Worm (Caenorhabditis elegans) whole organism, L4 larva: ENCODE data around the gene mab-9.
A peak's percentile ranks its signal among the peaks of the same experiment; 100 is the strongest.

Experiments used
- D1046.2 ChIP-seq: fragments of 200-800 bp; sonication (Bioruptor generic); IDR thresholded peaks from 2 replicates; pipeline ENCODE4 v1.3.6; 2022; ENCODE audit warnings: missing genetic modification characterization, missing compliant biosample characterization
- R02D3.7 ChIP-seq: fragments of 150-350 bp; sonication (generic microtip); optimal IDR thresholded peaks from 3 replicates; lab custom pipeline; 2014; ENCODE audit warnings: missing biosample characterization, missing genetic modification characterization
- Y48G9A.11 ChIP-seq: fragments of 200-800 bp; sonication (Bioruptor generic); IDR thresholded peaks from 2 replicates; pipeline ENCODE4 v1.3.6; 2022; ENCODE audit warnings: missing genetic modification reagents, missing genetic modification characterization, missing compliant biosample characterization
- Y5F2A.4 ChIP-seq: fragments of 200-800 bp; sonication (Bioruptor generic); optimal IDR thresholded peaks from 2 replicates; lab custom pipeline; 2018; ENCODE audit warnings: mild to moderate bottlenecking, missing genetic modification characterization, missing compliant biosample characterization
- Y75B8A.6 ChIP-seq: fragments of 200-800 bp; sonication (Bioruptor generic); IDR thresholded peaks from 2 replicates; pipeline ENCODE4 v1.3.6; 2022; ENCODE audit warnings: missing genetic modification reagents, missing genetic modification characterization, missing compliant biosample characterization
- aha-1 ChIP-seq: fragments of 150-350 bp; peaks from one replicate; lab custom pipeline; 2014; ENCODE audit warnings: missing biosample characterization, missing genetic modification characterization
- attf-4 ChIP-seq: sonication (generic microtip); optimal IDR thresholded peaks from 3 replicates; lab custom pipeline; 2017; ENCODE audit warnings: missing biosample characterization, missing genetic modification characterization
- ceh-28 ChIP-seq: fragments of 150-350 bp; optimal IDR thresholded peaks from 2 replicates; lab custom pipeline; 2014; ENCODE audit warnings: missing biosample characterization, missing genetic modification reagents, missing genetic modification characterization
- ceh-32 ChIP-seq: sonication (generic microtip); optimal IDR thresholded peaks from 2 replicates; lab custom pipeline; 2016; ENCODE audit warnings: mild to moderate bottlenecking, missing genetic modification characterization, missing compliant biosample characterization; ENCODE audit not compliant: poor library complexity
- ceh-44 ChIP-seq: fragments of 200-800 bp; sonication (Bioruptor generic); IDR thresholded peaks from 2 replicates; pipeline ENCODE4 v1.3.6; 2022; ENCODE audit warnings: missing genetic modification reagents, missing genetic modification characterization, missing compliant biosample characterization
- ceh-82 ChIP-seq: sonication (generic microtip); optimal IDR thresholded peaks from 2 replicates; lab custom pipeline; 2017; ENCODE audit warnings: missing biosample characterization, missing genetic modification characterization
- daf-16 ChIP-seq, 3 experiments: sonication (generic microtip); optimal IDR thresholded peaks; 2 replicates each; lab custom pipeline; 2016 to 2017; ENCODE audit warnings: missing genetic modification characterization in 3 of 3, missing genetic modification reagents in 3 of 3, mild to moderate bottlenecking in 2 of 3, missing compliant biosample characterization in 2 of 3, missing biosample characterization in 1 of 3, moderate library complexity in 1 of 3
- dmd-6 ChIP-seq: fragments of 200-800 bp; sonication (Bioruptor generic); IDR thresholded peaks from 2 replicates; pipeline ENCODE4 v1.3.6; 2022; ENCODE audit warnings: missing genetic modification reagents, missing genetic modification characterization, missing compliant biosample characterization
- egl-27 ChIP-seq: sonication (generic microtip); optimal IDR thresholded peaks from 3 replicates; lab custom pipeline; 2017; ENCODE audit warnings: missing biosample characterization, missing genetic modification reagents, missing genetic modification characterization
- egl-43 ChIP-seq: fragments of 200-800 bp; sonication (Bioruptor generic); IDR thresholded peaks from 2 replicates; pipeline ENCODE4 v1.3.6; 2022; ENCODE audit warnings: missing genetic modification reagents, missing genetic modification characterization, missing compliant biosample characterization
- fkh-10 ChIP-seq: fragments of 150-350 bp; optimal IDR thresholded peaks from 2 replicates; lab custom pipeline; 2014; ENCODE audit warnings: missing biosample characterization, missing genetic modification reagents, missing genetic modification characterization
- fos-1 ChIP-seq: fragments of 150-350 bp; optimal IDR thresholded peaks from 2 replicates; lab custom pipeline; 2014; ENCODE audit warnings: missing biosample characterization, missing genetic modification characterization
- gei-8 ChIP-seq: fragments of 200-800 bp; sonication (Bioruptor generic); optimal IDR thresholded peaks from 2 replicates; lab custom pipeline; 2018; ENCODE audit warnings: mild to moderate bottlenecking, missing genetic modification characterization, missing compliant biosample characterization
- hlh-11 ChIP-seq: fragments of 200-800 bp; sonication (Bioruptor generic); optimal IDR thresholded peaks from 2 replicates; lab custom pipeline; 2018; ENCODE audit warnings: mild to moderate bottlenecking, missing genetic modification characterization, missing compliant biosample characterization
- jun-1 ChIP-seq: fragments of 150-350 bp; optimal IDR thresholded peaks from 2 replicates; lab custom pipeline; 2014; ENCODE audit warnings: missing biosample characterization, missing genetic modification reagents, missing genetic modification characterization
- lim-7 ChIP-seq: fragments of 200-800 bp; sonication (Bioruptor generic); IDR thresholded peaks from 2 replicates; pipeline ENCODE4 v1.3.6; 2022; ENCODE audit warnings: missing genetic modification characterization, missing compliant biosample characterization
- lin-13 ChIP-seq: fragments of 150-350 bp; optimal IDR thresholded peaks from 2 replicates; lab custom pipeline; 2014; ENCODE audit warnings: missing biosample characterization, missing genetic modification reagents, missing genetic modification characterization
- lir-3 ChIP-seq: sonication (generic microtip); optimal IDR thresholded peaks from 2 replicates; lab custom pipeline; 2016; ENCODE audit warnings: mild to moderate bottlenecking, missing genetic modification characterization, missing compliant biosample characterization
- madf-5 ChIP-seq, 2 experiments: fragments of 200-800 bp; sonication (Bioruptor generic); IDR thresholded peaks; 2 replicates each; pipeline ENCODE4 v1.3.6; 2022; ENCODE audit warnings: missing compliant biosample characterization in 2 of 2, missing genetic modification characterization in 2 of 2
- mdl-1 ChIP-seq, 2 experiments: fragments of 150-350 bp in 1 of 2; sonication (generic microtip) in 1 of 2; optimal IDR thresholded peaks; 2 replicates each; lab custom pipeline; 2014 to 2017; ENCODE audit warnings: missing biosample characterization in 2 of 2, missing genetic modification characterization in 2 of 2
- mxl-3 ChIP-seq: fragments of 200-800 bp; sonication (Bioruptor generic); optimal IDR thresholded peaks from 2 replicates; lab custom pipeline; 2018; ENCODE audit warnings: mild to moderate bottlenecking, missing genetic modification characterization, missing compliant biosample characterization
- nhr-237 ChIP-seq: sonication (generic microtip); optimal IDR thresholded peaks from 2 replicates; lab custom pipeline; 2017; ENCODE audit warnings: missing biosample characterization, missing genetic modification characterization
- nhr-28 ChIP-seq: fragments of 150-350 bp; optimal IDR thresholded peaks from 2 replicates; lab custom pipeline; 2014; ENCODE audit warnings: missing biosample characterization, missing genetic modification characterization
- nhr-41 ChIP-seq: fragments of 200-800 bp; sonication (Bioruptor generic); IDR thresholded peaks from 2 replicates; pipeline ENCODE4 v1.3.6; 2022; ENCODE audit warnings: missing genetic modification reagents, missing genetic modification characterization, missing compliant biosample characterization
- nhr-6 ChIP-seq: fragments of 150-350 bp; optimal IDR thresholded peaks from 2 replicates; lab custom pipeline; 2014; ENCODE audit warnings: missing biosample characterization, missing genetic modification characterization
- nhr-76 ChIP-seq: fragments of 150-350 bp; optimal IDR thresholded peaks from 2 replicates; lab custom pipeline; 2014; ENCODE audit warnings: missing biosample characterization, missing genetic modification characterization
- nhr-77 ChIP-seq: fragments of 150-350 bp; optimal IDR thresholded peaks from 2 replicates; lab custom pipeline; 2014; ENCODE audit warnings: missing biosample characterization, missing genetic modification characterization
- set-16 ChIP-seq: fragments of 200-800 bp; sonication (Bioruptor generic); IDR thresholded peaks from 2 replicates; pipeline ENCODE4 v1.3.6; 2022; ENCODE audit warnings: missing genetic modification reagents, missing genetic modification characterization, missing compliant biosample characterization
- snpc-1.2 ChIP-seq: fragments of 200-800 bp; sonication (Bioruptor generic); IDR thresholded peaks from 2 replicates; pipeline ENCODE4 v1.3.6; 2022; ENCODE audit warnings: missing genetic modification reagents, missing genetic modification characterization, missing compliant biosample characterization
- snpc-4 ChIP-seq: fragments of 150-350 bp; optimal IDR thresholded peaks from 2 replicates; lab custom pipeline; 2014; ENCODE audit warnings: missing biosample characterization, missing genetic modification characterization
- spr-3 ChIP-seq: fragments of 200-800 bp; sonication (Bioruptor generic); optimal IDR thresholded peaks from 2 replicates; lab custom pipeline; 2018; ENCODE audit warnings: mild to moderate bottlenecking, missing genetic modification characterization, missing compliant biosample characterization
- unc-130 ChIP-seq: sonication (generic microtip); optimal IDR thresholded peaks from 2 replicates; lab custom pipeline; 2016; ENCODE audit warnings: missing genetic modification reagents, missing genetic modification characterization, missing compliant biosample characterization
- unc-62 ChIP-seq, 3 experiments: fragments of 150-350 bp in 1 of 3; sonication (generic microtip); optimal IDR thresholded peaks in 2 of 3; peaks in 1 of 3; 1 replicate in 1 of 3; 2 replicates in 2 of 3; lab custom pipeline; 2014 to 2017; ENCODE audit warnings: missing biosample characterization in 3 of 3, missing genetic modification characterization in 3 of 3, missing genetic modification reagents in 3 of 3, missing genotype in 1 of 3
- zip-2 ChIP-seq: fragments of 150-350 bp; optimal IDR thresholded peaks from 2 replicates; lab custom pipeline; 2014; ENCODE audit warnings: missing biosample characterization, missing genetic modification characterization
- ztf-11 ChIP-seq: fragments of 150-350 bp; optimal IDR thresholded peaks from 2 replicates; lab custom pipeline; 2014; ENCODE audit warnings: missing biosample characterization, missing genetic modification characterization

The mab-9 gene

DNA sequence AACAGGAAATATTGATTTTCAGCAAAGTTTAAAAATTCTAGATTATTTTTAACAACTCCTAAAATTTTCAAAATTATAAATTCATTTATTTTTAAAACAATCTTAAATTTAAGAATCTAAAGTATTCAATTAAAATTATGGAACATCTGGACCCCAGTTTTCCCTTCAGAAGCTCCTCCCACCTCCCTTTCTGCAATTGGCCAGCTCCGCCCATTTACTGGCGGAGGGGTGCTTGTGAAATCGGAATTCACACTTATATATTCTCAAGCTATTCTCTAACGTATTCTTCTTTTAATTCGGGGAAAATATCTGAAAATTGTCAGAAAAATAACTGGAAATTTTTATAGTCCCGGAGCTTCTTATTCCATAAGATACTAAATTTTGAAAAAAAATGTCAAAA, at the start of gene mab-9:
Gene mab-9 (plus strand): TSS at position 260 of the 400 bp plus-strand sequence.
- no peak for TF ChIP-seq lim-7 (GFP tag; lab: Robert Waterston, UW)
- no peak for TF ChIP-seq nhr-237 (tag; lab: Kevin White, UChicago)
- no peak for TF ChIP-seq egl-43 (GFP tag; lab: Robert Waterston, UW)
- no peak for TF ChIP-seq mdl-1 (tag; optimal IDR thresholded peaks at IDR 0.05; lab: Kevin White, UChicago)
- no peak for TF ChIP-seq unc-130 (GFP tag; lab: Kevin White, UChicago)
- peak in 1 of 2 experiments; percentile 5 for TF ChIP-seq unc-62 (GFP tag; optimal IDR thresholded peaks at IDR 0.05 in 1 of 2; lab: Kevin White, UChicago)
- no peak for TF ChIP-seq unc-62 (tag; optimal IDR thresholded peaks at IDR 0.05; lab: Kevin White, UChicago)

DNA sequence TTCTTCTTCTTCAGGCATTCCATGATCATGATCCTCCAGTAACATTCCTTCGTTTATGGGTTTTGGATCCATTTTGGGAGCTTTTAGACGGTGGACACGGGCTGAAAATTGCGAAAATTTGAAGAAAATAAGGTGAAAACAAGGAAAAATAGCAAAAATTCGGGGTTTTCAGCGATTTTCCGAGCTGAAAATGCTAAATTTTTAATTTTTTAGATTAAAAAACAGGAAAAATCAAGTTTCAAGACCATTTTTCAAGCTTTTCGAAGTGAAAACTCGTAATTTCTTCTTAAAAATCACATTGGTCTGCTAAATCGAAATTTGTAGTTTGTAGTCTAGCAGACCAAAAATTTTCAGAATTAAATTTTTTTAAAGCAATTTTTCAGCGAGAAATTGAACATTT, 48.6 kb upstream of the mab-9 start, which contains the start of gene nfyb-1:
Gene nfyb-1 (minus strand): TSS at position 101 of the 400 bp plus-strand sequence.
- TF ChIP-seq lir-3 (tag; lab: Kevin White, UChicago), result no peak
- TF ChIP-seq unc-62 (GFP tag; optimal IDR thresholded peaks at IDR 0.05 in 1 of 2; lab: Kevin White, UChicago), result peak in 1 of 2 experiments; percentile 20
- no peak for TF ChIP-seq unc-62 (tag; optimal IDR thresholded peaks at IDR 0.05; lab: Kevin White, UChicago)

ce11 chrII:470375-470774, 45.4 kb upstream of the mab-9 start, which contains the start of gene tomm-22:
Gene tomm-22, minus strand, starts transcription at chrII:470475.
- TF ChIP-seq snpc-1.2, result no peak
- no peak for TF ChIP-seq ceh-82 (tag; lab: Kevin White, UChicago)
- no peak for TF ChIP-seq spr-3
- no peak for TF ChIP-seq Y48G9A.11 (GFP tag; lab: Robert Waterston, UW)
- TF ChIP-seq, all 104 proteins: peak for 0

ce11 chrII:473203-473602, 42.6 kb upstream of the mab-9 start, which contains the start of gene W07E6.5:
Gene W07E6.5, plus strand, starts transcription at chrII:473503.
- TF ChIP-seq D1046.2 (GFP tag; lab: Robert Waterston, UW) (no peak), zip-2 (tag; lab: Kevin White, UChicago) (no peak), ceh-32 (tag; lab: Kevin White, UChicago) (no peak)
- TF ChIP-seq, all 104 proteins: peak for 0

DNA sequence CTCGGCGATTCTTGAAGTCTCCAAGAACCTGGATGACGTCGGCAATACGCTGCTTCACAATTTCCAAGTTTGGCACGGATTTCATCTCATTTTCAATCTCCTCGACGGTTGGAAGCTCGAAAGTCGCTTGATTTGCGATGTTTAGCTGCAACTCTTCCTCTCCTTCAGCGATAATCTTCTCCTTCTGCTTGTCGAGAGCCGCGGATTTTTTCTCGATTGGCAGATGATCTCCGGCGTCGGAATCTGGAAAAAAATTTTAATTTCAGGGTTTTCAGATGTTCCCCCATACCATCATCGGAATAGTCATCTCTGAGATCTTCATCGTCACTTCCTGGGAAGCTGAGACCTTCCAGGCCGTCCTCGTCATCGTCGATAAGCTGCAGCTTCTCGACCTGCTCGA, 40.5 kb upstream of the mab-9 start:
- 0 out of 2 replicates have a peak, but pooled peaks have one; percentile 9 for TF ChIP-seq set-16 (GFP tag; lab: Robert Waterston, UW)
- TF ChIP-seq snpc-4 (tag; lab: Kevin White, UChicago), result no peak
- no peak for TF ChIP-seq hlh-11 (tag; lab: Kevin White, UChicago)
- peak; percentile 94 for TF ChIP-seq aha-1

ce11 chrII:475890-476420, 39.9 kb upstream of the mab-9 start, which contains the start of gene nsun-1:
Gene nsun-1, minus strand, starts transcription at chrII:475940.
- TF ChIP-seq fos-1 (tag; lab: Kevin White, UChicago), result no peak
- peak; percentile 35 for TF ChIP-seq nhr-28 (tag; lab: Kevin White, UChicago)
- no peak for TF ChIP-seq egl-27 (tag; lab: Kevin White, UChicago)
- TF ChIP-seq nhr-6, result no peak
- no peak for TF ChIP-seq madf-5 (GFP tag; IDR thresholded peaks at IDR 0.05; lab: Robert Waterston, UW)
- no peak for TF ChIP-seq daf-16 (GFP tag; optimal IDR thresholded peaks at IDR 0.05; lab: Kevin White, UChicago)
- no peak for TF ChIP-seq daf-16 (tag; optimal IDR thresholded peaks at IDR 0.05; lab: Kevin White, UChicago)
- no peak for TF ChIP-seq nhr-41 (GFP tag; lab: Robert Waterston, UW)
- no peak for TF ChIP-seq nhr-76 (tag; lab: Kevin White, UChicago)
- no peak for TF ChIP-seq jun-1 (tag; lab: Kevin White, UChicago)
- no peak for TF ChIP-seq Y5F2A.4
- TF ChIP-seq ceh-44, result no peak
- TF ChIP-seq mdl-1 (tag; optimal IDR thresholded peaks at IDR 0.05; lab: Kevin White, UChicago), result no peak
- peak; percentile 55 for TF ChIP-seq lin-13 (GFP tag; lab: Kevin White, UChicago)
- no peak for TF ChIP-seq ceh-28 (tag; lab: Kevin White, UChicago)
- TF ChIP-seq dmd-6 (GFP tag; lab: Robert Waterston, UW), result 0 out of 2 replicates have a peak, but pooled peaks have one; percentile 21
- TF ChIP-seq ceh-32 (tag; lab: Kevin White, UChicago), result no peak
- TF ChIP-seq nhr-77 (tag; lab: Kevin White, UChicago), result peak; percentile 4
- TF ChIP-seq fkh-10, result no peak
- peak; percentile 42 for TF ChIP-seq mxl-3 (GFP tag; lab: Kevin White, UChicago)
- peak; percentile 79 for TF ChIP-seq D1046.2 (GFP tag; lab: Robert Waterston, UW)
- TF ChIP-seq ztf-11 (tag; lab: Kevin White, UChicago), result no peak
- no peak for TF ChIP-seq Y75B8A.6 (GFP tag; lab: Robert Waterston, UW)
- no peak for TF ChIP-seq attf-4 (tag; lab: Kevin White, UChicago)
- TF ChIP-seq gei-8 (GFP tag; lab: Kevin White, UChicago), result no peak
- TF ChIP-seq R02D3.7 (tag; lab: Kevin White, UChicago), result no peak
